Fruit fly (Drosophila melanogaster) whole organism, embryonic: ENCODE results near the gene Noa36.
A peak's percentile ranks its signal among the peaks of the same experiment; 100 is the strongest.

Experiments used
- CG1024 ChIP-seq: fragments of 200-800 bp; sonication (Bioruptor generic); IDR thresholded peaks from 2 replicates; pipeline ENCODE4 v1.3.6; 2022; ENCODE audit warnings: missing biosample characterization, missing genetic modification characterization
- CG10431 ChIP-seq: fragments of 200-800 bp; sonication (Bioruptor generic); optimal IDR thresholded peaks from 3 replicates; lab custom pipeline; 2018; ENCODE audit warnings: missing biosample characterization, mild to moderate bottlenecking, missing genetic modification characterization
- CG10979 ChIP-seq: fragments of 200-800 bp; sonication (Bioruptor generic); optimal IDR thresholded peaks from 2 replicates; lab custom pipeline; 2018; ENCODE audit warnings: missing biosample characterization, mild to moderate bottlenecking, missing genetic modification characterization, moderate library complexity
- CG11093 ChIP-seq: fragments of 200-800 bp; sonication (Bioruptor generic); IDR thresholded peaks from 3 replicates; pipeline ENCODE4 v1.3.6; 2022; ENCODE audit warnings: missing biosample characterization, missing genetic modification characterization
- CG11504 ChIP-seq: fragments of 200-800 bp; sonication (Bioruptor generic); optimal IDR thresholded peaks from 3 replicates; lab custom pipeline; 2019; ENCODE audit warnings: missing biosample characterization, mild to moderate bottlenecking, missing genetic modification characterization, moderate library complexity
- CG15514 ChIP-seq: fragments of 200-800 bp; sonication (Bioruptor generic); optimal IDR thresholded peaks from 3 replicates; lab custom pipeline; 2017; ENCODE audit warnings: missing biosample characterization, missing genetic modification characterization, mild to moderate bottlenecking, moderate library complexity, missing genetic modification reagents
- CG15696 ChIP-seq: fragments of 200-800 bp; sonication (Bioruptor generic); optimal IDR thresholded peaks from 2 replicates; lab custom pipeline; 2019; ENCODE audit warnings: missing biosample characterization, mild to moderate bottlenecking, missing genetic modification characterization, moderate library complexity
- CG16779 ChIP-seq: fragments of 200-800 bp; sonication (Bioruptor generic); IDR thresholded peaks from 2 replicates; pipeline ENCODE4 v1.3.6; 2022; ENCODE audit warnings: missing biosample characterization, missing genetic modification characterization
- CG18011 ChIP-seq: fragments of 200-800 bp; sonication (Bioruptor generic); optimal IDR thresholded peaks from 2 replicates; lab custom pipeline; 2017; ENCODE audit warnings: missing biosample characterization, missing genetic modification characterization, mild to moderate bottlenecking, moderate library complexity, missing genotype
- CG18599 ChIP-seq: fragments of 200-800 bp; sonication (Bioruptor generic); optimal IDR thresholded peaks from 3 replicates; lab custom pipeline; 2017; ENCODE audit warnings: missing biosample characterization, missing genetic modification characterization, mild to moderate bottlenecking, moderate library complexity, missing genetic modification reagents
- CG2116 ChIP-seq: fragments of 200-800 bp; sonication (Bioruptor generic); optimal IDR thresholded peaks from 3 replicates; lab custom pipeline; 2018; ENCODE audit warnings: missing biosample characterization, mild to moderate bottlenecking, missing genetic modification characterization
- CG2120 ChIP-seq: fragments of 200-800 bp; sonication (Bioruptor generic); optimal IDR thresholded peaks from 3 replicates; lab custom pipeline; 2016; ENCODE audit warnings: missing biosample characterization, missing genetic modification characterization
- CG32532 ChIP-seq: fragments of 200-800 bp; sonication (Bioruptor generic); IDR thresholded peaks from 2 replicates; pipeline ENCODE4 v1.3.6; 2022; ENCODE audit warnings: missing biosample characterization, missing genetic modification characterization
- CG32767 ChIP-seq: fragments of 200-800 bp; sonication (Bioruptor generic); IDR thresholded peaks from 2 replicates; pipeline ENCODE4 v1.3.6; 2022; ENCODE audit warnings: missing biosample characterization, missing genetic modification characterization
- CG3838 ChIP-seq: fragments of 200-800 bp; sonication (Bioruptor generic); optimal IDR thresholded peaks from 3 replicates; lab custom pipeline; 2016; ENCODE audit warnings: missing biosample characterization, missing genetic modification characterization
- CG4282 ChIP-seq: fragments of 200-800 bp; sonication (Bioruptor generic); optimal IDR thresholded peaks from 2 replicates; lab custom pipeline; 2016; ENCODE audit warnings: missing biosample characterization, missing genetic modification characterization
- CG4328 ChIP-seq: fragments of 200-800 bp; sonication (Bioruptor generic); optimal IDR thresholded peaks from 3 replicates; lab custom pipeline; 2017; ENCODE audit warnings: missing biosample characterization, missing genetic modification reagents, missing genetic modification characterization
- CG4617 ChIP-seq: fragments of 200-800 bp; sonication (Bioruptor generic); optimal IDR thresholded peaks from 3 replicates; lab custom pipeline; 2016; ENCODE audit warnings: missing biosample characterization, missing genetic modification characterization, borderline replicate concordance
- CG6175 ChIP-seq: fragments of 200-800 bp; sonication (Bioruptor generic); IDR thresholded peaks from 3 replicates; pipeline ENCODE4 v1.3.6; 2022; ENCODE audit warnings: missing biosample characterization, missing genetic modification characterization
- CG6854 ChIP-seq: fragments of 200-800 bp; sonication (Bioruptor generic); optimal IDR thresholded peaks from 3 replicates; lab custom pipeline; 2017; ENCODE audit warnings: missing biosample characterization, mild to moderate bottlenecking, missing genetic modification characterization
- CG7271 ChIP-seq: fragments of 200-800 bp; sonication (Bioruptor generic); optimal IDR thresholded peaks from 2 replicates; lab custom pipeline; 2018; ENCODE audit warnings: missing biosample characterization, mild to moderate bottlenecking, missing genetic modification characterization, moderate library complexity
- CG7357 ChIP-seq: fragments of 200-800 bp; sonication (Bioruptor generic); IDR thresholded peaks from 3 replicates; pipeline ENCODE4 v1.3.6; 2022; ENCODE audit warnings: missing biosample characterization, missing genetic modification characterization
- CG7372 ChIP-seq: fragments of 200-800 bp; sonication (Bioruptor generic); IDR thresholded peaks from 2 replicates; pipeline ENCODE4 v1.3.6; 2022; ENCODE audit warnings: missing biosample characterization, missing genetic modification characterization
- CG7786 ChIP-seq: fragments of 200-800 bp; sonication (Bioruptor generic); optimal IDR thresholded peaks from 2 replicates; lab custom pipeline; 2016; ENCODE audit warnings: missing biosample characterization, missing genetic modification characterization
- CG8359 ChIP-seq: fragments of 200-800 bp; sonication (Bioruptor generic); optimal IDR thresholded peaks from 2 replicates; lab custom pipeline; 2017; ENCODE audit warnings: missing biosample characterization, mild to moderate bottlenecking, missing genetic modification characterization, borderline replicate concordance
- CG9727 ChIP-seq: fragments of 200-800 bp; sonication (Bioruptor generic); optimal IDR thresholded peaks from 3 replicates; lab custom pipeline; 2017; ENCODE audit warnings: missing biosample characterization, mild to moderate bottlenecking, missing genetic modification characterization
- Hand ChIP-seq: fragments of 200-800 bp; sonication (Bioruptor generic); optimal IDR thresholded peaks from 2 replicates; lab custom pipeline; 2017; ENCODE audit warnings: mild to moderate bottlenecking, missing biosample characterization, missing genetic modification reagents, missing genetic modification characterization
- HmgZ ChIP-seq: fragments of 200-800 bp; sonication (Bioruptor generic); optimal IDR thresholded peaks from 2 replicates; lab custom pipeline; 2018; ENCODE audit warnings: missing biosample characterization, mild to moderate bottlenecking, missing genetic modification characterization
- Mrtf ChIP-seq: fragments of 200-800 bp; sonication (Bioruptor generic); IDR thresholded peaks from 3 replicates; pipeline ENCODE4 v1.3.6; 2022; ENCODE audit warnings: missing biosample characterization, missing genetic modification characterization
- Sox102F ChIP-seq: fragments of 200-800 bp; sonication (Bioruptor generic); optimal IDR thresholded peaks from 2 replicates; lab custom pipeline; 2018; ENCODE audit warnings: missing biosample characterization, mild to moderate bottlenecking, missing genetic modification characterization, moderate library complexity
- Stat92E ChIP-seq, 3 experiments: fragments of >200 bp in 2 of 3; fragments of 200-800 bp in 1 of 3; sonication (Bioruptor generic) in 1 of 3; optimal IDR thresholded peaks; 2 replicates each; lab custom pipeline; 2017 to 2019; ENCODE audit warnings: missing biosample characterization in 3 of 3, missing genetic modification characterization in 3 of 3, mild to moderate bottlenecking in 1 of 3, moderate library complexity in 1 of 3
- Vsx1 ChIP-seq: fragments of 200-800 bp; sonication (Bioruptor generic); optimal IDR thresholded peaks from 2 replicates; lab custom pipeline; 2017; ENCODE audit warnings: missing biosample characterization, mild to moderate bottlenecking, missing genetic modification characterization, missing genetic modification reagents
- btn ChIP-seq: fragments of 200-800 bp; sonication (Bioruptor generic); optimal IDR thresholded peaks from 2 replicates; lab custom pipeline; 2016; ENCODE audit warnings: missing biosample characterization, missing genetic modification characterization
- cato ChIP-seq: fragments of 200-800 bp; sonication (Bioruptor generic); optimal IDR thresholded peaks from 2 replicates; lab custom pipeline; 2016; ENCODE audit warnings: missing biosample characterization, missing genetic modification characterization, borderline replicate concordance
- caup ChIP-seq: fragments of 200-800 bp; sonication (Bioruptor generic); optimal IDR thresholded peaks from 3 replicates; lab custom pipeline; 2017; ENCODE audit warnings: missing biosample characterization, mild to moderate bottlenecking, missing genetic modification characterization, moderate library complexity; ENCODE audit not compliant: severe bottlenecking
- corto ChIP-seq: fragments of 200-800 bp; sonication (Bioruptor generic); optimal IDR thresholded peaks from 2 replicates; lab custom pipeline; 2016; ENCODE audit warnings: missing biosample characterization, mild to moderate bottlenecking, missing genetic modification characterization, moderate library complexity
- cwo ChIP-seq: fragments of 200-800 bp; sonication (Bioruptor generic); optimal IDR thresholded peaks from 3 replicates; lab custom pipeline; 2017; ENCODE audit warnings: missing biosample characterization, missing genetic modification characterization, mild to moderate bottlenecking, moderate library complexity, missing genetic modification reagents
- ewg ChIP-seq: fragments of 200-800 bp; sonication (Bioruptor generic); optimal IDR thresholded peaks from 3 replicates; lab custom pipeline; 2017; ENCODE audit warnings: mild to moderate bottlenecking, missing biosample characterization, missing genetic modification reagents, missing genetic modification characterization
- gce ChIP-seq: fragments of 200-800 bp; sonication (Bioruptor generic); IDR thresholded peaks from 3 replicates; pipeline ENCODE4 v1.3.6; 2022; ENCODE audit warnings: missing biosample characterization, missing genetic modification characterization
- lilli ChIP-seq: fragments of 200-800 bp; sonication (Bioruptor generic); optimal IDR thresholded peaks from 3 replicates; lab custom pipeline; 2016; ENCODE audit warnings: missing biosample characterization, missing genetic modification characterization
- lov ChIP-seq, 2 experiments: fragments of 200-800 bp in 1 of 2; fragments of >200 bp in 1 of 2; sonication (Bioruptor generic) in 1 of 2; IDR thresholded peaks in 1 of 2; optimal IDR thresholded peaks in 1 of 2; 2 replicates in 1 of 2; 3 replicates in 1 of 2; pipeline versions ENCODE4 v1.3.6 to Lab custom; 2017 to 2022; ENCODE audit warnings: missing biosample characterization in 1 of 2, missing genetic modification characterization in 1 of 2
- odd ChIP-seq: fragments of 200-800 bp; sonication (Bioruptor generic); optimal IDR thresholded peaks from 2 replicates; lab custom pipeline; 2017; ENCODE audit warnings: missing biosample characterization, mild to moderate bottlenecking, missing genetic modification characterization
- pb ChIP-seq: fragments of 200-800 bp; sonication (Bioruptor generic); optimal IDR thresholded peaks from 3 replicates; lab custom pipeline; 2016; ENCODE audit warnings: missing biosample characterization, missing genetic modification characterization
- pfk ChIP-seq: fragments of 200-800 bp; sonication (Bioruptor generic); optimal IDR thresholded peaks from 2 replicates; lab custom pipeline; 2018; ENCODE audit warnings: missing biosample characterization, mild to moderate bottlenecking, missing genetic modification characterization, moderate library complexity
- pzg ChIP-seq: fragments of 200-800 bp; sonication (Bioruptor generic); optimal IDR thresholded peaks from 3 replicates; lab custom pipeline; 2018; ENCODE audit warnings: missing biosample characterization, mild to moderate bottlenecking, missing genetic modification characterization, moderate library complexity
- schlank ChIP-seq: fragments of 200-800 bp; sonication (Bioruptor generic); optimal IDR thresholded peaks from 2 replicates; lab custom pipeline; 2018; ENCODE audit warnings: missing biosample characterization, mild to moderate bottlenecking, missing genetic modification characterization
- stc ChIP-seq: fragments of 200-800 bp; sonication (Bioruptor generic); IDR thresholded peaks from 2 replicates; pipeline ENCODE4 v1.3.6; 2022; ENCODE audit warnings: missing biosample characterization, missing genetic modification characterization
- tgo ChIP-seq: fragments of 200-800 bp; sonication (Bioruptor generic); IDR thresholded peaks from 3 replicates; pipeline ENCODE4 v1.3.6; 2022; ENCODE audit warnings: missing biosample characterization, missing genetic modification characterization
- wdn ChIP-seq: fragments of 200-800 bp; sonication (Bioruptor generic); IDR thresholded peaks from 2 replicates; pipeline ENCODE4 v1.3.6; 2022; ENCODE audit warnings: missing biosample characterization, missing genetic modification characterization

Gene Noa36

DNA sequence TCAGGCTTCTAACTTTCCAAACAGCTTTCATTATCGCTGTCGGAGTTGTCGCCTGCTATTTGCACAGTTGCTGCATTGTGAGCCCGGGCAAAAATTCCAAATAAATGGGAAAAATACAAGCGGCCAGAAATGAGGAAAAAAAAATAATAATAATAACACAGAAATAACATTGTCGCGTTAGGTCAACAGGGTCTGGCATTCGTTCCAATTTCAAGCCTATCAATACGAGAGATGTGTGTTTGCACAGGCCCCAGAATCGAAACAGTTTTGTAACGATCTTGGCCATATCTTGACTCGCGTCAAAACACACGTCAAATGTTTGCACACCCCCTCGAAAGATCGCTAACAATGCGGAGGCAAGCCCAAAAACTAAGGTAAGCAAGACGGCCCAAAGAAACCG, 42.7 kb downstream of the Noa36 start (continued):
- TF ChIP-seq CG10431 (peak; percentile 14), Stat92E (GFP tag; optimal IDR thresholded peaks at IDR 0.05; lab: Kevin White, UChicago) (no peak), CG2120 (GFP tag; lab: Kevin White, UChicago) (peak; percentile 55), CG1024 (GFP tag; lab: Robert Waterston, UW) (peak; percentile 57; the same call in 1 of the 2 replicates), CG6175 (GFP tag; lab: Robert Waterston, UW) (no peak), CG7357 (no peak), CG11093 (GFP tag; lab: Robert Waterston, UW) (peak; percentile 42; the same call in 1 of the 3 replicates), caup (GFP tag; lab: Kevin White, UChicago) (peak; percentile 61), CG6854 (GFP tag; lab: Kevin White, UChicago) (peak; percentile 17), tgo (GFP tag; lab: Robert Waterston, UW) (no peak), CG10979 (tag; lab: Kevin White, UChicago) (no peak), corto (GFP tag; lab: Kevin White, UChicago) (no peak), CG18599 (peak; percentile 71), CG7372 (GFP tag; lab: Robert Waterston, UW) (no peak), ewg (GFP tag; lab: Kevin White, UChicago) (no peak), pzg (GFP tag; lab: Kevin White, UChicago) (no peak), wdn (GFP tag; lab: Robert Waterston, UW) (no peak), btn (no peak), Mrtf (GFP tag; lab: Robert Waterston, UW) (0 out of 3 replicates have a peak, but pooled peaks have one; percentile 9), CG8359 (GFP tag; lab: Kevin White, UChicago) (peak; percentile 6), CG7786 (GFP tag; lab: Kevin White, UChicago) (no peak), CG3838 (GFP tag; lab: Kevin White, UChicago) (no peak), CG9727 (GFP tag; lab: Kevin White, UChicago) (peak; percentile 40), CG7271 (tag; lab: Kevin White, UChicago) (peak; percentile 3), CG2116 (GFP tag; lab: Kevin White, UChicago) (peak; percentile 5), CG16779 (no peak), CG32767 (no peak), gce (GFP tag; lab: Robert Waterston, UW) (no peak), CG4617 (GFP tag; lab: Kevin White, UChicago) (no peak), CG11504 (tag; lab: Kevin White, UChicago) (no peak), cato (no peak), Hand (GFP tag; lab: Kevin White, UChicago) (peak; percentile 9), CG18011 (GFP tag; lab: Kevin White, UChicago) (no peak), CG4328 (GFP tag; lab: Kevin White, UChicago) (peak; percentile 17), pb (GFP tag; lab: Kevin White, UChicago) (no peak), pfk (GFP tag; lab: Kevin White, UChicago) (peak; percentile 4), cwo (GFP tag; lab: Kevin White, UChicago) (peak; percentile 24), CG4282 (no peak), schlank (peak; percentile 33), Vsx1 (GFP tag; lab: Kevin White, UChicago) (peak; percentile 61), stc (GFP tag; lab: Robert Waterston, UW) (peak; percentile 36; the same call in 1 of the 2 replicates), lov (optimal IDR thresholded peaks at IDR 0.05; lab: Kevin White, UChicago) (no peak), lov (GFP tag; IDR thresholded peaks at IDR 0.05; lab: Robert Waterston, UW) (no peak), odd (peak; percentile 50), Sox102F (GFP tag; lab: Kevin White, UChicago) (peak; percentile 22), HmgZ (no peak), lilli (GFP tag; lab: Kevin White, UChicago) (no peak), CG15514 (GFP tag; lab: Kevin White, UChicago) (peak; percentile 53), CG15696 (tag; lab: Kevin White, UChicago) (no peak), CG32532 (GFP tag; lab: Robert Waterston, UW) (no peak)
